Worm (Caenorhabditis elegans): ENCODE measurements around the gene F45E1.1.

Gene F45E1.1

DNA sequence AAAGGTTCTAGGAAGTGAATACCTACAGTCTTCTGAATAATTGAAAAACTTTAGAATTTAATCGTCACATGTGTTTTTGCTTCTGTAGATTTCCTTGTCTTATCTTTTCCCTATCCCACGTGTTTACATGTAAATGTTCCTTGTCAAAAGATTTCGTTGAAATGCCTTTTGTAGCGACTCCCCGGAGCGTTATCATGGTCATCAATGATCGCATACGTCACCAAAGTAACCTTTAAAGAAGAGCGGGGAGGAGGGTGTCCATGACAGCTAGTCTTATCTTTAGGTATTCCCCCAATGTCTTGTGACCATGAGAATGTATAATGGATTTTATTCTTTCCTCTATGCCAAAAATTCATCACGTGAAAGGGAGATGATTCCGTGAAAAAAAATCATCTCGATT, 16.6 kb upstream of the F45E1.1 start (continued):
- TF ChIP-seq madf-9 (GFP tag; conservative IDR thresholded peaks at IDR 0.05) (no peak), dpl-1 (GFP tag; optimal IDR thresholded peaks at IDR 0.05) (no peak), nhr-41 (GFP tag; IDR thresholded peaks at IDR 0.05) (0 out of 2 replicates have a peak, but pooled peaks have one; percentile 35), nhr-25 (tag; optimal IDR thresholded peaks at IDR 0.05; ENCODE audit: borderline replicate concordance, insufficient read depth) (peak; percentile 83), nhr-237 (tag; optimal IDR thresholded peaks at IDR 0.05) (no peak), daf-12 (tag; optimal IDR thresholded peaks at IDR 0.05) (no peak), ceh-82 (tag; optimal IDR thresholded peaks at IDR 0.05) (no peak), pha-4 (GFP tag; IDR thresholded peaks at IDR 0.05) (no peak), pha-4 (tag; optimal IDR thresholded peaks at IDR 0.05) (no peak), R02D3.7 (tag; optimal IDR thresholded peaks at IDR 0.05) (no peak), ztf-11 (tag; optimal IDR thresholded peaks at IDR 0.05) (no peak), spr-1 (tag; optimal IDR thresholded peaks at IDR 0.05) (no peak), mes-2 (tag; optimal IDR thresholded peaks at IDR 0.05; ENCODE audit: poor library complexity, severe bottlenecking) (peak; percentile 21), lin-38 (GFP tag; IDR thresholded peaks at IDR 0.05) (no peak), saeg-2 (GFP tag; IDR thresholded peaks at IDR 0.05) (peak; percentile 71; the same call in 1 of the 2 replicates), nhr-102 (tag; optimal IDR thresholded peaks at IDR 0.05) (peak; percentile 87), Y105C5A.15 (GFP tag; IDR thresholded peaks at IDR 0.05) (no peak), F10B5.3 (tag; optimal IDR thresholded peaks at IDR 0.05) (no peak), ztf-7 (tag; optimal IDR thresholded peaks at IDR 0.05) (no peak), unc-39 (tag; optimal IDR thresholded peaks at IDR 0.05) (no peak), ctbp-1 (GFP tag; IDR thresholded peaks at IDR 0.05) (no peak), mep-1 (tag; optimal IDR thresholded peaks at IDR 0.05) (peak; percentile 59), tra-1 (GFP tag; IDR thresholded peaks at IDR 0.05) (no peak; the same call in 1 of the 2 replicates), dmd-8 (GFP tag; IDR thresholded peaks at IDR 0.05) (no peak), F44E2.7 (GFP tag; IDR thresholded peaks at IDR 0.05) (no peak), daf-16 (GFP tag; optimal IDR thresholded peaks at IDR 0.05) (peak in 1 of 2 experiments; percentile 58), daf-16 (tag; optimal IDR thresholded peaks at IDR 0.05) (peak; percentile 89), mdl-1 (tag; optimal IDR thresholded peaks at IDR 0.05) (peak; percentile 63 to 73), dmd-6 (GFP tag; IDR thresholded peaks at IDR 0.05) (peak; percentile 77), hlh-30 (tag; optimal IDR thresholded peaks at IDR 0.05; ENCODE audit: insufficient read depth) (peak; percentile 79), T26A8.4 (GFP tag; IDR thresholded peaks at IDR 0.05) (peak; percentile 59; the same call in 1 of the 2 replicates), nhr-111 (GFP tag; optimal IDR thresholded peaks at IDR 0.05) (no peak), zfp-3 (GFP tag; conservative IDR thresholded peaks at IDR 0.05) (0 out of 2 replicates have a peak, but pooled peaks have one; percentile 12), cey-2 (tag; optimal IDR thresholded peaks at IDR 0.05; ENCODE audit: borderline replicate concordance, insufficient read depth) (no peak), mdt-29 (GFP tag; IDR thresholded peaks at IDR 0.05) (0 out of 2 replicates have a peak, but pooled peaks have one; percentile 27), mxl-3 (GFP tag; optimal IDR thresholded peaks at IDR 0.05) (peak; percentile 58), dve-1 (tag; optimal IDR thresholded peaks at IDR 0.05; ENCODE audit: insufficient read depth) (peak; percentile 95), php-3 (GFP tag; IDR thresholded peaks at IDR 0.05) (peak; percentile 65; the same call in 1 of the 2 replicates), snpc-1.2 (GFP tag; IDR thresholded peaks at IDR 0.05) (no peak), arid-1 (GFP tag; conservative IDR thresholded peaks at IDR 0.05) (no peak), dmd-9 (GFP tag; IDR thresholded peaks at IDR 0.05) (no peak), nhr-48 (tag; optimal IDR thresholded peaks at IDR 0.05) (peak; percentile 83), nhr-6 (tag; optimal IDR thresholded peaks at IDR 0.05) (no peak), unc-62 (GFP tag; optimal IDR thresholded peaks at IDR 0.05 in 1 of 2) (peak in 1 of 2 experiments; percentile 100), unc-62 (tag; optimal IDR thresholded peaks at IDR 0.05) (no peak), pqm-1 (tag; optimal IDR thresholded peaks at IDR 0.05) (peak; percentile 3), daf-8 (GFP tag; IDR thresholded peaks at IDR 0.05) (no peak), mxl-2 (GFP tag; conservative IDR thresholded peaks at IDR 0.05) (peak; percentile 82), egl-43 (GFP tag; IDR thresholded peaks at IDR 0.05) (no peak), F49E8.2 (tag; optimal IDR thresholded peaks at IDR 0.05; ENCODE audit: borderline replicate concordance) (no peak), lin-1 (GFP tag; IDR thresholded peaks at IDR 0.05) (peak; percentile 59; the same call in 1 of the 2 replicates)
